Fruit fly (Drosophila melanogaster) whole organism, embryonic: ENCODE results near the gene CG43131.
A peak's percentile ranks its signal among the peaks of the same experiment; 100 is the strongest.

Experiments used
- Antp ChIP-seq: fragments of 200-800 bp; sonication (Bioruptor generic); optimal IDR thresholded peaks from 3 replicates; lab custom pipeline; 2016; ENCODE audit warnings: missing biosample characterization, missing genetic modification characterization
- CG10959 ChIP-seq: fragments of 200-800 bp; sonication (Bioruptor generic); IDR thresholded peaks from 2 replicates; pipeline ENCODE4 v1.3.6; 2022; ENCODE audit warnings: missing biosample characterization, missing genetic modification characterization
- CG11560 ChIP-seq: fragments of 200-800 bp; sonication (Bioruptor generic); IDR thresholded peaks from 3 replicates; pipeline ENCODE4 v1.3.6; 2022; ENCODE audit warnings: missing biosample characterization, missing genetic modification characterization
- CG12769 ChIP-seq: fragments of 200-800 bp; sonication (Bioruptor generic); optimal IDR thresholded peaks from 2 replicates; lab custom pipeline; 2019; ENCODE audit warnings: missing biosample characterization, mild to moderate bottlenecking, missing genetic modification characterization, moderate library complexity
- CG13424 ChIP-seq: fragments of 200-800 bp; sonication (Bioruptor generic); optimal IDR thresholded peaks from 2 replicates; lab custom pipeline; 2019; ENCODE audit warnings: missing biosample characterization, mild to moderate bottlenecking, missing genetic modification characterization, moderate library complexity
- CG13894 ChIP-seq: fragments of 200-800 bp; sonication (Bioruptor generic); optimal IDR thresholded peaks from 3 replicates; lab custom pipeline; 2018; ENCODE audit warnings: missing biosample characterization, mild to moderate bottlenecking, missing genetic modification characterization, moderate library complexity
- CG14965 ChIP-seq: fragments of 200-800 bp; sonication (Bioruptor generic); optimal IDR thresholded peaks from 2 replicates; lab custom pipeline; 2016; ENCODE audit warnings: missing biosample characterization, missing genetic modification characterization, borderline replicate concordance
- CG15479 ChIP-seq: fragments of 200-800 bp; sonication (Bioruptor generic); optimal IDR thresholded peaks from 3 replicates; lab custom pipeline; 2019; ENCODE audit warnings: missing biosample characterization, mild to moderate bottlenecking, missing genetic modification characterization, moderate library complexity
- CG17361 ChIP-seq: fragments of 200-800 bp; sonication (Bioruptor generic); IDR thresholded peaks from 3 replicates; pipeline ENCODE4 v1.3.6; 2022; ENCODE audit warnings: missing biosample characterization, missing genetic modification characterization
- CG17568 ChIP-seq: fragments of 200-800 bp; sonication (Bioruptor generic); optimal IDR thresholded peaks from 2 replicates; lab custom pipeline; 2018; ENCODE audit warnings: missing biosample characterization, mild to moderate bottlenecking, missing genetic modification characterization, moderate library complexity
- CG2889 ChIP-seq: fragments of 200-800 bp; sonication (Bioruptor generic); IDR thresholded peaks from 3 replicates; pipeline ENCODE4 v1.3.6; 2022; ENCODE audit warnings: missing biosample characterization, missing genetic modification characterization
- CG5953 ChIP-seq: fragments of 200-800 bp; sonication (Bioruptor generic); IDR thresholded peaks from 2 replicates; pipeline ENCODE4 v1.3.6; 2022; ENCODE audit warnings: missing biosample characterization, missing genetic modification characterization
- CG6272 ChIP-seq: fragments of 200-800 bp; sonication (Bioruptor generic); IDR thresholded peaks from 2 replicates; pipeline ENCODE4 v1.3.6; 2022; ENCODE audit warnings: missing biosample characterization, missing genetic modification characterization
- CG6765 ChIP-seq: fragments of 200-800 bp; sonication (Bioruptor generic); optimal IDR thresholded peaks from 3 replicates; lab custom pipeline; 2017; ENCODE audit warnings: missing biosample characterization, mild to moderate bottlenecking, missing genetic modification characterization
- CG6854 ChIP-seq: fragments of 200-800 bp; sonication (Bioruptor generic); optimal IDR thresholded peaks from 3 replicates; lab custom pipeline; 2017; ENCODE audit warnings: missing biosample characterization, mild to moderate bottlenecking, missing genetic modification characterization
- CG7839 ChIP-seq: fragments of 200-800 bp; sonication (Bioruptor generic); optimal IDR thresholded peaks from 3 replicates; lab custom pipeline; 2018; ENCODE audit warnings: missing biosample characterization, mild to moderate bottlenecking, missing genetic modification characterization, moderate library complexity
- Dfd ChIP-seq, 2 experiments: fragments of >200 bp; optimal IDR thresholded peaks; 2 replicates each; lab custom pipeline; 2017; ENCODE audit warnings: missing biosample characterization in 2 of 2, missing genetic modification characterization in 2 of 2
- E2f1 ChIP-seq: fragments of 200-800 bp; sonication (Bioruptor generic); IDR thresholded peaks from 2 replicates; pipeline ENCODE4 v1.3.6; 2022; ENCODE audit warnings: missing biosample characterization, missing genetic modification characterization
- Eip74EF ChIP-seq, 2 experiments: fragments of 200-800 bp in 1 of 2; fragments of >200 bp in 1 of 2; sonication (Bioruptor generic) in 1 of 2; optimal IDR thresholded peaks; 2 replicates each; lab custom pipeline; 2017 to 2019; ENCODE audit warnings: missing biosample characterization in 2 of 2, missing genetic modification characterization in 2 of 2, mild to moderate bottlenecking in 1 of 2, moderate library complexity in 1 of 2
- Ets97D ChIP-seq: fragments of 200-800 bp; sonication (Bioruptor generic); optimal IDR thresholded peaks from 3 replicates; lab custom pipeline; 2016; ENCODE audit warnings: missing biosample characterization, missing genetic modification characterization
- Gug ChIP-seq: fragments of 200-800 bp; sonication (Bioruptor generic); IDR thresholded peaks from 4 replicates; pipeline ENCODE4 v1.3.6; 2022; ENCODE audit warnings: missing biosample characterization, missing genetic modification characterization
- HLH54F ChIP-seq: fragments of 200-800 bp; sonication (Bioruptor generic); optimal IDR thresholded peaks from 3 replicates; lab custom pipeline; 2016; ENCODE audit warnings: missing biosample characterization, missing genetic modification characterization
- HLHmδ ChIP-seq: fragments of 200-800 bp; sonication (Bioruptor generic); optimal IDR thresholded peaks from 2 replicates; lab custom pipeline; 2018; ENCODE audit warnings: missing biosample characterization, mild to moderate bottlenecking, missing genetic modification characterization, moderate library complexity
- Hmx ChIP-seq: fragments of 200-800 bp; sonication (Bioruptor generic); optimal IDR thresholded peaks from 2 replicates; lab custom pipeline; 2016; ENCODE audit warnings: missing biosample characterization, missing genetic modification characterization
- Lpt ChIP-seq: fragments of >200 bp; optimal IDR thresholded peaks from 2 replicates; lab custom pipeline; 2018; ENCODE audit warnings: missing biosample characterization, missing genetic modification characterization
- Side ChIP-seq: fragments of 200-800 bp; sonication (Bioruptor generic); optimal IDR thresholded peaks from 2 replicates; lab custom pipeline; 2016; ENCODE audit warnings: missing biosample characterization, missing genetic modification characterization
- Taf1 ChIP-seq: fragments of 200-800 bp; sonication (Bioruptor generic); IDR thresholded peaks from 2 replicates; pipeline ENCODE4 v1.3.6; 2022; ENCODE audit warnings: missing biosample characterization, missing genetic modification characterization
- ash1 ChIP-seq: fragments of 200-800 bp; sonication (Bioruptor generic); optimal IDR thresholded peaks from 2 replicates; lab custom pipeline; 2018; ENCODE audit warnings: missing biosample characterization, mild to moderate bottlenecking, missing genetic modification characterization
- az2 ChIP-seq: fragments of 200-800 bp; sonication (Bioruptor generic); optimal IDR thresholded peaks from 3 replicates; lab custom pipeline; 2016; ENCODE audit warnings: missing biosample characterization, missing genetic modification characterization
- bbx ChIP-seq: fragments of 200-800 bp; sonication (Bioruptor generic); IDR thresholded peaks from 2 replicates; pipeline ENCODE4 v1.3.6; 2022; ENCODE audit warnings: missing biosample characterization, missing genetic modification characterization; ENCODE audit not compliant: partially characterized antibody
- chif ChIP-seq, 2 experiments: fragments of 200-800 bp; sonication (Bioruptor generic); optimal IDR thresholded peaks; 3 replicates each; lab custom pipeline; 2016; ENCODE audit warnings: missing biosample characterization in 2 of 2, missing genetic modification characterization in 2 of 2
- chinmo ChIP-seq: fragments of 200-800 bp; sonication (Bioruptor generic); IDR thresholded peaks from 4 replicates; pipeline ENCODE4 v1.3.6; 2022; ENCODE audit warnings: missing biosample characterization, missing genetic modification characterization; ENCODE audit not compliant: partially characterized antibody
- gcm ChIP-seq: fragments of 200-800 bp; sonication (Bioruptor generic); optimal IDR thresholded peaks from 2 replicates; lab custom pipeline; 2019; ENCODE audit warnings: missing biosample characterization, mild to moderate bottlenecking, missing genetic modification characterization, moderate library complexity
- gsb-n ChIP-seq: fragments of 200-800 bp; sonication (Bioruptor generic); optimal IDR thresholded peaks from 3 replicates; lab custom pipeline; 2018; ENCODE audit warnings: missing biosample characterization, mild to moderate bottlenecking, missing genetic modification characterization
- ken ChIP-seq: fragments of 200-800 bp; sonication (Bioruptor generic); IDR thresholded peaks from 3 replicates; pipeline ENCODE4 v1.3.6; 2022; ENCODE audit warnings: missing biosample characterization, missing genetic modification characterization
- peb ChIP-seq: fragments of 200-800 bp; sonication (Bioruptor generic); IDR thresholded peaks from 2 replicates; pipeline ENCODE4 v1.3.6; 2022; ENCODE audit warnings: missing biosample characterization, missing genetic modification characterization
- pros ChIP-seq: fragments of 200-800 bp; sonication (Bioruptor generic); optimal IDR thresholded peaks from 3 replicates; lab custom pipeline; 2019; ENCODE audit warnings: missing biosample characterization, mild to moderate bottlenecking, missing genetic modification characterization, moderate library complexity
- ranshi ChIP-seq: fragments of 200-800 bp; sonication (Bioruptor generic); IDR thresholded peaks from 2 replicates; pipeline ENCODE4 v1.3.6; 2022; ENCODE audit warnings: missing biosample characterization, missing genetic modification characterization
- rib ChIP-seq: fragments of 200-800 bp; sonication (Bioruptor generic); IDR thresholded peaks from 2 replicates; pipeline ENCODE4 v1.3.6; 2022; ENCODE audit warnings: missing biosample characterization, missing genetic modification characterization
- schlank ChIP-seq: fragments of 200-800 bp; sonication (Bioruptor generic); optimal IDR thresholded peaks from 2 replicates; lab custom pipeline; 2018; ENCODE audit warnings: missing biosample characterization, mild to moderate bottlenecking, missing genetic modification characterization
- sens-2 ChIP-seq: fragments of 200-800 bp; sonication (Bioruptor generic); IDR thresholded peaks from 2 replicates; pipeline ENCODE4 v1.3.6; 2022; ENCODE audit warnings: missing biosample characterization, missing genetic modification characterization
- sisA ChIP-seq: fragments of 200-800 bp; sonication (Bioruptor generic); IDR thresholded peaks from 2 replicates; pipeline ENCODE4 v1.3.6; 2022; ENCODE audit warnings: missing biosample characterization, missing genetic modification characterization
- slou ChIP-seq: fragments of 200-800 bp; sonication (Bioruptor generic); optimal IDR thresholded peaks from 3 replicates; lab custom pipeline; 2016; ENCODE audit warnings: missing biosample characterization, missing genetic modification characterization
- ssp ChIP-seq: fragments of 200-800 bp; sonication (Bioruptor generic); IDR thresholded peaks from 2 replicates; pipeline ENCODE4 v1.3.6; 2022; ENCODE audit warnings: missing biosample characterization, missing genetic modification characterization
- sug ChIP-seq: fragments of 200-800 bp; optimal IDR thresholded peaks from 2 replicates; lab custom pipeline; 2019; ENCODE audit warnings: missing biosample characterization, mild to moderate bottlenecking, missing genetic modification characterization, moderate library complexity
- tgo ChIP-seq: fragments of 200-800 bp; sonication (Bioruptor generic); IDR thresholded peaks from 3 replicates; pipeline ENCODE4 v1.3.6; 2022; ENCODE audit warnings: missing biosample characterization, missing genetic modification characterization
- toy ChIP-seq: fragments of 200-800 bp; sonication (Bioruptor generic); IDR thresholded peaks from 2 replicates; pipeline ENCODE4 v1.3.6; 2022; ENCODE audit warnings: missing biosample characterization, missing genetic modification characterization
- ttk ChIP-seq: fragments of 200-800 bp; sonication (Bioruptor generic); IDR thresholded peaks from 2 replicates; pipeline ENCODE4 v2.1.2; 2022; ENCODE audit warnings: missing biosample characterization, missing genetic modification characterization
- wek ChIP-seq: fragments of 200-800 bp; sonication (Bioruptor generic); optimal IDR thresholded peaks from 3 replicates; lab custom pipeline; 2018; ENCODE audit warnings: missing biosample characterization, mild to moderate bottlenecking, missing genetic modification characterization, moderate library complexity
- yki ChIP-seq: fragments of >200 bp; optimal IDR thresholded peaks from 3 replicates; lab custom pipeline; 2018
- zen ChIP-seq: fragments of 200-800 bp; sonication (Bioruptor generic); optimal IDR thresholded peaks from 3 replicates; lab custom pipeline; 2018; ENCODE audit warnings: missing biosample characterization, mild to moderate bottlenecking, missing genetic modification characterization, moderate library complexity

Gene CG43131

dm6 chr3R:5067380-5067779, 41.6 kb downstream of the CG43131 start (continued):
- TF ChIP-seq Lpt (GFP tag; lab: Kevin White, UChicago) (no peak), Taf1 (GFP tag; lab: Robert Waterston, UW) (no peak), CG13424 (no peak), Gug (GFP tag; lab: Robert Waterston, UW) (no peak), ttk (GFP tag; lab: Robert Waterston, UW) (no peak), gcm (GFP tag; lab: Kevin White, UChicago) (no peak), Ets97D (GFP tag; lab: Kevin White, UChicago) (no peak), CG6765 (GFP tag; lab: Kevin White, UChicago) (no peak), sens-2 (GFP tag; lab: Robert Waterston, UW) (no peak), chinmo (peak; percentile 89; the same call in 2 of the 4 replicates), peb (GFP tag; lab: Robert Waterston, UW) (no peak), chif (GFP tag; optimal IDR thresholded peaks at IDR 0.05; lab: Kevin White, UChicago) (no peak), wek (GFP tag; lab: Kevin White, UChicago) (no peak), sug (peak; percentile 22), CG12769 (tag; lab: Kevin White, UChicago) (peak; percentile 35), slou (GFP tag; lab: Kevin White, UChicago) (no peak), toy (no peak), ssp (no peak), Hmx (no peak), CG7839 (tag; lab: Kevin White, UChicago) (peak; percentile 2), Side (GFP tag; lab: Kevin White, UChicago) (no peak), Dfd (GFP tag; optimal IDR thresholded peaks at IDR 0.05; lab: Kevin White, UChicago) (no peak), CG11560 (tag; lab: Robert Waterston, UW) (no peak), CG5953 (GFP tag; lab: Robert Waterston, UW) (no peak), tgo (GFP tag; lab: Robert Waterston, UW) (no peak)

dm6 chr3R:5066528-5067167, 42.3 kb downstream of the CG43131 start:
- TF ChIP-seq CG14965: no peak
- no peak for TF ChIP-seq E2f1 (GFP tag; lab: Robert Waterston, UW)
- no peak for TF ChIP-seq ken (GFP tag; lab: Robert Waterston, UW)
- TF ChIP-seq CG17361 (GFP tag; lab: Robert Waterston, UW): no peak
- TF ChIP-seq CG2889 (GFP tag; lab: Robert Waterston, UW): no peak
- no peak for TF ChIP-seq pros (GFP tag; lab: Kevin White, UChicago)
- TF ChIP-seq schlank: no peak
- no peak for TF ChIP-seq Antp (GFP tag; lab: Kevin White, UChicago)
- no peak for TF ChIP-seq az2 (GFP tag; lab: Kevin White, UChicago)
- TF ChIP-seq yki (lab: Kevin White, UChicago): no peak
- no peak for TF ChIP-seq ranshi (GFP tag; lab: Robert Waterston, UW)
- TF ChIP-seq CG6272 (GFP tag; lab: Robert Waterston, UW): 0 out of 2 replicates have a peak, but pooled peaks have one; percentile 5
- TF ChIP-seq CG15479: no peak
- peak; percentile 11; the same call in 1 of the 2 replicates for TF ChIP-seq bbx (GFP tag; lab: Robert Waterston, UW)
- peak; percentile 64 for TF ChIP-seq CG13894
- no peak for TF ChIP-seq HLH54F (GFP tag; lab: Kevin White, UChicago)
- TF ChIP-seq ash1: no peak
- no peak for TF ChIP-seq sisA (GFP tag; lab: Robert Waterston, UW)
- no peak for TF ChIP-seq sens-2 (GFP tag; lab: Robert Waterston, UW)
- no peak for TF ChIP-seq Gug (GFP tag; lab: Robert Waterston, UW)
- no peak for TF ChIP-seq CG10959 (GFP tag; lab: Robert Waterston, UW)
- no peak for TF ChIP-seq CG17568
- TF ChIP-seq HLHmδ: no peak
- peak; percentile 50; the same call in 1 of the 2 replicates for TF ChIP-seq rib (GFP tag; lab: Robert Waterston, UW)
- TF ChIP-seq CG6854: no peak
- peak; percentile 9 for TF ChIP-seq gsb-n (tag; lab: Kevin White, UChicago)
- peak in 1 of 2 experiments; percentile 32 for TF ChIP-seq Eip74EF (GFP tag; optimal IDR thresholded peaks at IDR 0.05; lab: Kevin White, UChicago)
- no peak for TF ChIP-seq zen (tag; lab: Kevin White, UChicago)
